Fruit fly (Drosophila melanogaster) whole organism, embryonic: ENCODE results near the gene CG17732.
A peak's percentile ranks its signal among the peaks of the same experiment; 100 is the strongest.

Experiments
- CG11398 ChIP-seq: fragments of 200-800 bp; sonication (Bioruptor generic); optimal IDR thresholded peaks from 2 replicates; lab custom pipeline; 2016; ENCODE audit warnings: missing biosample characterization, missing genetic modification characterization
- CG11504 ChIP-seq: fragments of 200-800 bp; sonication (Bioruptor generic); optimal IDR thresholded peaks from 3 replicates; lab custom pipeline; 2019; ENCODE audit warnings: missing biosample characterization, mild to moderate bottlenecking, missing genetic modification characterization, moderate library complexity
- CG13894 ChIP-seq: fragments of 200-800 bp; sonication (Bioruptor generic); optimal IDR thresholded peaks from 3 replicates; lab custom pipeline; 2018; ENCODE audit warnings: missing biosample characterization, mild to moderate bottlenecking, missing genetic modification characterization, moderate library complexity
- CG15514 ChIP-seq: fragments of 200-800 bp; sonication (Bioruptor generic); optimal IDR thresholded peaks from 3 replicates; lab custom pipeline; 2017; ENCODE audit warnings: missing biosample characterization, missing genetic modification characterization, mild to moderate bottlenecking, moderate library complexity, missing genetic modification reagents
- CG16813 ChIP-seq: fragments of 200-800 bp; sonication (Bioruptor generic); IDR thresholded peaks from 3 replicates; pipeline ENCODE4 v1.3.6; 2022; ENCODE audit warnings: missing biosample characterization, missing genetic modification characterization; ENCODE audit not compliant: partially characterized antibody
- CG17829 ChIP-seq: fragments of 200-800 bp; optimal IDR thresholded peaks from 2 replicates; lab custom pipeline; 2019; ENCODE audit warnings: missing biosample characterization, mild to moderate bottlenecking, missing genetic modification characterization, moderate library complexity
- CG18599 ChIP-seq: fragments of 200-800 bp; sonication (Bioruptor generic); optimal IDR thresholded peaks from 3 replicates; lab custom pipeline; 2017; ENCODE audit warnings: missing biosample characterization, missing genetic modification characterization, mild to moderate bottlenecking, moderate library complexity, missing genetic modification reagents
- CG2116 ChIP-seq: fragments of 200-800 bp; sonication (Bioruptor generic); optimal IDR thresholded peaks from 3 replicates; lab custom pipeline; 2018; ENCODE audit warnings: missing biosample characterization, mild to moderate bottlenecking, missing genetic modification characterization
- CG2120 ChIP-seq: fragments of 200-800 bp; sonication (Bioruptor generic); optimal IDR thresholded peaks from 3 replicates; lab custom pipeline; 2016; ENCODE audit warnings: missing biosample characterization, missing genetic modification characterization
- CG3407 ChIP-seq: fragments of 200-800 bp; sonication (Bioruptor generic); optimal IDR thresholded peaks from 2 replicates; lab custom pipeline; 2018; ENCODE audit warnings: missing biosample characterization, mild to moderate bottlenecking, missing genetic modification characterization
- CG4617 ChIP-seq: fragments of 200-800 bp; sonication (Bioruptor generic); optimal IDR thresholded peaks from 3 replicates; lab custom pipeline; 2016; ENCODE audit warnings: missing biosample characterization, missing genetic modification characterization, borderline replicate concordance
- CG4820 ChIP-seq: fragments of 200-800 bp; sonication (Bioruptor generic); optimal IDR thresholded peaks from 3 replicates; lab custom pipeline; 2016; ENCODE audit warnings: missing biosample characterization, missing genetic modification characterization
- CG6175 ChIP-seq: fragments of 200-800 bp; sonication (Bioruptor generic); IDR thresholded peaks from 3 replicates; pipeline ENCODE4 v1.3.6; 2022; ENCODE audit warnings: missing biosample characterization, missing genetic modification characterization
- CG9797 ChIP-seq: fragments of 200-800 bp; sonication (Bioruptor generic); optimal IDR thresholded peaks from 3 replicates; lab custom pipeline; 2018; ENCODE audit warnings: missing biosample characterization, mild to moderate bottlenecking, missing genetic modification characterization
- Doc3 ChIP-seq: fragments of 200-800 bp; sonication (Bioruptor generic); IDR thresholded peaks from 3 replicates; pipeline ENCODE4 v1.3.6; 2022; ENCODE audit warnings: missing biosample characterization, missing genetic modification characterization; ENCODE audit not compliant: partially characterized antibody
- Dp ChIP-seq: fragments of 200-800 bp; sonication (Bioruptor generic); optimal IDR thresholded peaks from 2 replicates; lab custom pipeline; 2018; ENCODE audit warnings: missing biosample characterization, mild to moderate bottlenecking, missing genetic modification characterization, moderate library complexity
- Dref ChIP-seq: fragments of 200-800 bp; sonication (Bioruptor generic); IDR thresholded peaks from 2 replicates; pipeline ENCODE4 v1.3.6; 2022; ENCODE audit warnings: missing biosample characterization, missing genetic modification characterization
- Ets65A ChIP-seq: fragments of 200-800 bp; sonication (Bioruptor generic); peaks from one replicate; lab custom pipeline; 2016; ENCODE audit warnings: missing biosample characterization, missing genetic modification characterization
- GATAe ChIP-seq: fragments of 200-800 bp; sonication (Bioruptor generic); conservative IDR thresholded peaks from 2 replicates; pipeline ENCODE4 v1.3.6; 2022; ENCODE audit warnings: missing biosample characterization, missing genetic modification characterization
- Gug ChIP-seq: fragments of 200-800 bp; sonication (Bioruptor generic); IDR thresholded peaks from 4 replicates; pipeline ENCODE4 v1.3.6; 2022; ENCODE audit warnings: missing biosample characterization, missing genetic modification characterization
- HLH54F ChIP-seq: fragments of 200-800 bp; sonication (Bioruptor generic); optimal IDR thresholded peaks from 3 replicates; lab custom pipeline; 2016; ENCODE audit warnings: missing biosample characterization, missing genetic modification characterization
- MBD-R2 ChIP-seq: fragments of 200-800 bp; sonication (Bioruptor generic); IDR thresholded peaks from 2 replicates; pipeline ENCODE4 v1.3.6; 2022; ENCODE audit warnings: missing biosample characterization, missing genetic modification characterization
- Meics ChIP-seq: fragments of 200-800 bp; sonication (Bioruptor generic); optimal IDR thresholded peaks from 2 replicates; lab custom pipeline; 2017; ENCODE audit warnings: missing biosample characterization, mild to moderate bottlenecking, missing genetic modification characterization
- Opbp ChIP-seq: fragments of 200-800 bp; sonication (Bioruptor generic); IDR thresholded peaks from 3 replicates; pipeline ENCODE4 v1.3.6; 2022; ENCODE audit warnings: missing biosample characterization, missing genetic modification characterization; ENCODE audit not compliant: partially characterized antibody
- Sry-δ ChIP-seq: fragments of 200-800 bp; sonication (Bioruptor generic); optimal IDR thresholded peaks from 2 replicates; lab custom pipeline; 2016; ENCODE audit warnings: missing biosample characterization, missing genetic modification characterization
- Xbp1 ChIP-seq: fragments of 200-800 bp; sonication (Bioruptor generic); optimal IDR thresholded peaks from 3 replicates; lab custom pipeline; 2016; ENCODE audit warnings: missing biosample characterization, mild to moderate bottlenecking, missing genetic modification characterization
- YL-1 ChIP-seq: fragments of 200-800 bp; sonication (Bioruptor generic); optimal IDR thresholded peaks from 3 replicates; lab custom pipeline; 2017; ENCODE audit warnings: missing biosample characterization, mild to moderate bottlenecking, missing genetic modification characterization
- ase ChIP-seq: fragments of 200-800 bp; sonication (Bioruptor generic); IDR thresholded peaks from 3 replicates; pipeline ENCODE4 v1.3.6; 2022; ENCODE audit warnings: missing biosample characterization, missing genetic modification characterization
- bbx ChIP-seq: fragments of 200-800 bp; sonication (Bioruptor generic); IDR thresholded peaks from 2 replicates; pipeline ENCODE4 v1.3.6; 2022; ENCODE audit warnings: missing biosample characterization, missing genetic modification characterization; ENCODE audit not compliant: partially characterized antibody
- br ChIP-seq: fragments of >200 bp; optimal IDR thresholded peaks from 2 replicates; lab custom pipeline; 2017
- cas ChIP-seq: fragments of 200-800 bp; sonication (Bioruptor generic); IDR thresholded peaks from 2 replicates; pipeline ENCODE4 v1.3.6; 2022; ENCODE audit warnings: missing biosample characterization, missing genetic modification characterization
- dmrt99B ChIP-seq: fragments of 200-800 bp; sonication (Bioruptor generic); optimal IDR thresholded peaks from 2 replicates; lab custom pipeline; 2018; ENCODE audit warnings: missing biosample characterization, mild to moderate bottlenecking, missing genetic modification characterization, moderate library complexity
- ewg ChIP-seq: fragments of 200-800 bp; sonication (Bioruptor generic); optimal IDR thresholded peaks from 3 replicates; lab custom pipeline; 2017; ENCODE audit warnings: mild to moderate bottlenecking, missing biosample characterization, missing genetic modification reagents, missing genetic modification characterization
- fru ChIP-seq: fragments of >200 bp; optimal IDR thresholded peaks from 2 replicates; lab custom pipeline; 2017
- gem ChIP-seq: fragments of 200-800 bp; sonication (Bioruptor generic); optimal IDR thresholded peaks from 2 replicates; lab custom pipeline; 2019; ENCODE audit warnings: missing biosample characterization, mild to moderate bottlenecking, missing genetic modification characterization, moderate library complexity
- gfzf ChIP-seq: fragments of 200-800 bp; sonication (Bioruptor generic); optimal IDR thresholded peaks from 2 replicates; lab custom pipeline; 2016; ENCODE audit warnings: missing biosample characterization, mild to moderate bottlenecking, missing genetic modification characterization, moderate library complexity
- grau ChIP-seq: fragments of 200-800 bp; optimal IDR thresholded peaks from 3 replicates; lab custom pipeline; 2019; ENCODE audit warnings: missing biosample characterization, mild to moderate bottlenecking, missing genetic modification characterization, moderate library complexity
- knrl ChIP-seq: fragments of 200-800 bp; sonication (Bioruptor generic); IDR thresholded peaks from 3 replicates; pipeline ENCODE4 v1.3.6; 2022; ENCODE audit warnings: missing biosample characterization, missing genetic modification characterization; ENCODE audit not compliant: partially characterized antibody
- org-1 ChIP-seq: fragments of 200-800 bp; sonication (Bioruptor generic); optimal IDR thresholded peaks from 2 replicates; lab custom pipeline; 2017; ENCODE audit warnings: missing biosample characterization, missing genetic modification characterization
- pros ChIP-seq: fragments of 200-800 bp; sonication (Bioruptor generic); optimal IDR thresholded peaks from 3 replicates; lab custom pipeline; 2019; ENCODE audit warnings: missing biosample characterization, mild to moderate bottlenecking, missing genetic modification characterization, moderate library complexity
- pzg ChIP-seq: fragments of 200-800 bp; sonication (Bioruptor generic); optimal IDR thresholded peaks from 3 replicates; lab custom pipeline; 2018; ENCODE audit warnings: missing biosample characterization, mild to moderate bottlenecking, missing genetic modification characterization, moderate library complexity
- ro ChIP-seq: fragments of 200-800 bp; sonication (Bioruptor generic); IDR thresholded peaks from 2 replicates; pipeline ENCODE4 v1.3.6; 2022; ENCODE audit warnings: missing biosample characterization, missing genetic modification characterization
- sc ChIP-seq, 3 experiments: fragments of >200 bp in 2 of 3; fragments of 200-800 bp in 1 of 3; sonication (Bioruptor generic) in 1 of 3; optimal IDR thresholded peaks; 2 replicates in 2 of 3; 3 replicates in 1 of 3; lab custom pipeline; 2017; ENCODE audit warnings: mild to moderate bottlenecking in 1 of 3, missing biosample characterization in 1 of 3, missing genetic modification characterization in 1 of 3, missing genetic modification reagents in 1 of 3
- tgo ChIP-seq: fragments of 200-800 bp; sonication (Bioruptor generic); IDR thresholded peaks from 3 replicates; pipeline ENCODE4 v1.3.6; 2022; ENCODE audit warnings: missing biosample characterization, missing genetic modification characterization

Gene CG17732

dm6 chr3L:19968725-19969598 lies 12.5 kb upstream of the CG17732 start (continued):
- TF ChIP-seq pros (GFP tag; lab: Kevin White, UChicago), result no peak
- no peak for TF ChIP-seq ro (GFP tag; lab: Robert Waterston, UW)
- no peak for TF ChIP-seq Xbp1 (GFP tag; lab: Kevin White, UChicago)
- peak; percentile 16 for TF ChIP-seq CG2120 (GFP tag; lab: Kevin White, UChicago)
- TF ChIP-seq Sry-δ (GFP tag; lab: Kevin White, UChicago), result no peak
- TF ChIP-seq CG11504 (tag; lab: Kevin White, UChicago), result peak; percentile 54
- TF ChIP-seq CG17829 (tag; lab: Kevin White, UChicago), result no peak
- peak; percentile 67 for TF ChIP-seq CG18599 (GFP tag; lab: Kevin White, UChicago)
- no peak for TF ChIP-seq tgo (GFP tag; lab: Robert Waterston, UW)
- TF ChIP-seq br (lab: Kevin White, UChicago), result no peak
- TF ChIP-seq CG13894 (tag; lab: Kevin White, UChicago), result peak; percentile 64
- TF ChIP-seq knrl (GFP tag; lab: Robert Waterston, UW), result no peak
- TF ChIP-seq HLH54F (GFP tag; lab: Kevin White, UChicago), result no peak
- TF ChIP-seq Meics (GFP tag; lab: Kevin White, UChicago), result peak; percentile 42
- no peak for TF ChIP-seq gem (tag; lab: Kevin White, UChicago)

dm6 chr3L:19978088-19978487 lies 3.4 kb upstream of the CG17732 start:
- TF ChIP-seq ewg (GFP tag; lab: Kevin White, UChicago) (peak; percentile 18), Ets65A (no peak)

dm6 chr3L:19979592-19979991 lies 1.9 kb upstream of the CG17732 start, which contains the start of gene CG14182:
Gene CG14182 (minus strand): TSS chr3L:19979812.
- TF ChIP-seq CG4617, result peak; percentile 85
- TF ChIP-seq bbx, result 0 out of 2 replicates have a peak, but pooled peaks have one; percentile 7
- no peak for TF ChIP-seq CG4820 (GFP tag; lab: Kevin White, UChicago)
- no peak for TF ChIP-seq dmrt99B (tag; lab: Kevin White, UChicago)
- no peak for TF ChIP-seq CG6175 (GFP tag; lab: Robert Waterston, UW)
- TF ChIP-seq CG11398, result no peak
- peak; percentile 31; the same call in 1 of the 3 replicates for TF ChIP-seq Doc3 (GFP tag; lab: Robert Waterston, UW)
- TF ChIP-seq CG2116 (GFP tag; lab: Kevin White, UChicago), result peak; percentile 27
- 0 out of 3 replicates have a peak, but pooled peaks have one; percentile 39 for TF ChIP-seq Opbp (GFP tag; lab: Robert Waterston, UW)
- TF ChIP-seq YL-1 (GFP tag; lab: Kevin White, UChicago), result peak; percentile 6
- TF ChIP-seq CG3407 (GFP tag; lab: Kevin White, UChicago), result no peak
- peak; percentile 49 for TF ChIP-seq knrl (GFP tag; lab: Robert Waterston, UW)
- TF ChIP-seq Dp (GFP tag; lab: Kevin White, UChicago), result peak; percentile 92
- no peak for TF ChIP-seq Meics (GFP tag; lab: Kevin White, UChicago)
- TF ChIP-seq fru (lab: Kevin White, UChicago), result no peak
- TF ChIP-seq sc (optimal IDR thresholded peaks at IDR 0.05; lab: Kevin White, UChicago), result no peak
- TF ChIP-seq sc (GFP tag; optimal IDR thresholded peaks at IDR 0.05; lab: Kevin White, UChicago), result no peak
- 0 out of 3 replicates have a peak, but pooled peaks have one; percentile 15 for TF ChIP-seq CG16813 (GFP tag; lab: Robert Waterston, UW)
- TF ChIP-seq pros (GFP tag; lab: Kevin White, UChicago), result no peak
- no peak for TF ChIP-seq org-1 (GFP tag; lab: Kevin White, UChicago)
- TF ChIP-seq ase (GFP tag; lab: Robert Waterston, UW), result no peak
- TF ChIP-seq Dref (GFP tag; lab: Robert Waterston, UW), result peak; percentile 43; the same call in 1 of the 2 replicates
- peak; percentile 79 for TF ChIP-seq gfzf (GFP tag; lab: Kevin White, UChicago)
- peak; percentile 51 for TF ChIP-seq MBD-R2 (GFP tag; lab: Robert Waterston, UW)
- TF ChIP-seq Gug (GFP tag; lab: Robert Waterston, UW), result no peak
- TF ChIP-seq CG15514, result peak; percentile 99
- no peak for TF ChIP-seq grau (tag; lab: Kevin White, UChicago)
- TF ChIP-seq GATAe, result no peak
- peak; percentile 57 for TF ChIP-seq pzg (GFP tag; lab: Kevin White, UChicago)
- TF ChIP-seq cas (GFP tag; lab: Robert Waterston, UW), result no peak
- TF ChIP-seq CG9797, result peak; percentile 42
